Worm (Caenorhabditis elegans) whole organism, L2 larva: ENCODE data around the gene K01D12.20.

ENCODE experiments used
- C34F6.9 ChIP-seq: fragments of 150-350 bp; optimal IDR thresholded peaks from 2 replicates; lab custom pipeline; 2014; ENCODE audit warnings: missing biosample characterization, missing genetic modification characterization
- ceh-16 ChIP-seq: fragments of 150-350 bp; optimal IDR thresholded peaks from 2 replicates; lab custom pipeline; 2014; ENCODE audit warnings: missing biosample characterization, missing genetic modification characterization
- fos-1 ChIP-seq: fragments of 150-350 bp; optimal IDR thresholded peaks from 2 replicates; lab custom pipeline; 2014; ENCODE audit warnings: missing biosample characterization, missing genetic modification characterization
- lin-13 ChIP-seq: fragments of 150-350 bp; optimal IDR thresholded peaks from 2 replicates; lab custom pipeline; 2014; ENCODE audit warnings: missing biosample characterization, missing genetic modification reagents, missing genetic modification characterization
- lsy-2 ChIP-seq, 2 experiments: fragments of 150-350 bp in 1 of 2; sonication (generic microtip) in 1 of 2; optimal IDR thresholded peaks; 2 replicates each; lab custom pipeline; 2014 to 2017; ENCODE audit warnings: missing biosample characterization in 2 of 2, missing genetic modification characterization in 2 of 2
- nhr-237 ChIP-seq: fragments of 150-350 bp; optimal IDR thresholded peaks from 2 replicates; lab custom pipeline; 2014; ENCODE audit warnings: missing biosample characterization, missing genetic modification characterization
- nhr-25 ChIP-seq: fragments of 150-350 bp; sonication (generic microtip); optimal IDR thresholded peaks from 3 replicates; lab custom pipeline; 2014; ENCODE audit warnings: missing biosample characterization, missing genetic modification characterization
- skn-1 ChIP-seq: sonication (generic microtip); optimal IDR thresholded peaks from 2 replicates; lab custom pipeline; 2017; ENCODE audit warnings: missing biosample characterization, missing genetic modification characterization
- snpc-4 ChIP-seq: fragments of 150-350 bp; optimal IDR thresholded peaks from 2 replicates; lab custom pipeline; 2014; ENCODE audit warnings: missing biosample characterization, missing genetic modification characterization

ce11 chrV:12433717-12434116 is 33.1 kb upstream of the K01D12.20 start, which contains the start of gene srh-25:
- TF ChIP-seq nhr-237 (tag; lab: Kevin White, UChicago), result no peak
- TF ChIP-seq snpc-4 (tag; lab: Kevin White, UChicago), result no peak
- no peak for TF ChIP-seq nhr-25
- no peak for TF ChIP-seq lin-13
- no peak for TF ChIP-seq C34F6.9 (tag; lab: Kevin White, UChicago)
- TF ChIP-seq fos-1 (tag; lab: Kevin White, UChicago), result no peak
- no peak for TF ChIP-seq lsy-2 (tag; optimal IDR thresholded peaks at IDR 0.05; lab: Kevin White, UChicago)
- no peak for TF ChIP-seq skn-1 (tag; lab: Kevin White, UChicago)
- no peak for TF ChIP-seq ceh-16 (tag; lab: Kevin White, UChicago)
